Fruit fly (Drosophila melanogaster) whole organism: ENCODE data around the gene LSm7.

ENCODE experiments used
- CG8478 ChIP-seq: fragments of >200 bp; optimal IDR thresholded peaks from 2 replicates; lab custom pipeline; 2018; ENCODE audit warnings: inconsistent platforms
- Dll ChIP-seq: fragments of >200 bp; optimal IDR thresholded peaks from 2 replicates; lab custom pipeline; 2017
- EcR ChIP-seq, 2 experiments: fragments of >200 bp; optimal IDR thresholded peaks; 2 replicates each; lab custom pipeline; 2017; ENCODE audit warnings: missing biosample characterization in 2 of 2, missing genetic modification characterization in 2 of 2, missing genetic modification reagents in 2 of 2
- pan ChIP-seq: fragments of >200 bp; optimal IDR thresholded peaks from 2 replicates; lab custom pipeline; 2017
- psq ChIP-seq: fragments of >200 bp; optimal IDR thresholded peaks from 2 replicates; lab custom pipeline; 2017
- usp ChIP-seq: fragments of >200 bp; optimal IDR thresholded peaks from 2 replicates; lab custom pipeline; 2017; ENCODE audit warnings: missing biosample characterization, missing genetic modification characterization, mixed read lengths

- TF ChIP-seq CG8478 (lab: Kevin White, UChicago) (no peak), usp (GFP tag; lab: Kevin White, UChicago) (no peak), pan (no peak), EcR (GFP tag; optimal IDR thresholded peaks at IDR 0.05; lab: Kevin White, UChicago) (no peak), psq (lab: Kevin White, UChicago) (no peak), Dll (lab: Kevin White, UChicago) (no peak)
These were observed 4.5 kb downstream of the LSm7 start, which contains the start of the genes glu and ChLD3 for dm6 chr2L:16738206-16738900.
